Worm (Caenorhabditis elegans): ENCODE measurements around the gene algn-2.

The algn-2 gene

DNA sequence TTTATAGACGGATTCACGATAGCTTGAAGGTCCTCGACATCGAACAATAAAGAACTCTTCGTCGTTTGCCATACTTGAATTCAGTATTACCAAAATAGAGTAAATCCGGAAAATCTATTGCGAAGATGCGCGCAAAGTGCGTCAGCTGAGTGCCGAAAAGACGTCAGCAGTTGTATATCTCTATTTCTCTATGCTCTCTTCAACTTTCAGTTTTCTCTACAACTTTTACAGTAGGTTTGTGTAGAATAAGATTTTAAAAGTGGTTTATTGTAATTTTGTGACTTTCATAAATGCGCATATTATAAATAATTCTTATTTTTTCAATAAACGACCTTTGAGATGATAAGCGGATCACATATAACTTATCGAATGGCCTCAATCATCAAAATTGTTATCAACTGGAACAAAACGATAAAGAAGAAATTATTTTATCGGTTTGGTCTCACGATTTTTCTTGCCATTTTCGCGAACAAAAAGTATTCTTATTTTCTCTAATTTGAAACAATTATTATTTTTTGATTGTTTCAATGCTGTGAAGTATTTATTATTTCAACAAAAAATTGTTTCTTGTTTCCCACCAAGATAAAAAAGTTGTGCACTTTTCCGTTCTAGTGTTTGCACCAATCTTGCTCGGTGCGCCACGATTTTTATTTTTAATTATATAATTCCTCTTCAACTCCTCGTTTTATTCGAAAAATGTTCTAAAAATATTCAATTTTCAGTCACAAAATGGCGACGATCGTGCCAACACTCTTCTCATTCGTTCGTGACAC, 1.6 kb upstream of the algn-2 start, which contains the start of the genes agt-2 and F09E5.3 (continued):
- TF ChIP-seq daf-16 (GFP tag; optimal IDR thresholded peaks at IDR 0.05) (peak in 1 of 2 experiments; percentile 19), daf-16 (tag; optimal IDR thresholded peaks at IDR 0.05) (peak; percentile 19), ztf-7 (tag; optimal IDR thresholded peaks at IDR 0.05) (peak; percentile 47), saeg-2 (GFP tag; IDR thresholded peaks at IDR 0.05) (no peak), zip-2 (tag; optimal IDR thresholded peaks at IDR 0.05) (peak; percentile 48), hmg-1.1 (GFP tag; IDR thresholded peaks at IDR 0.05) (peak; percentile 73; the same call in 1 of the 2 replicates), nhr-25 (tag; optimal IDR thresholded peaks at IDR 0.05; ENCODE audit: borderline replicate concordance, insufficient read depth) (peak; percentile 73), nhr-77 (tag; optimal IDR thresholded peaks at IDR 0.05) (peak; percentile 82), nhr-102 (tag; optimal IDR thresholded peaks at IDR 0.05) (peak; percentile 79), zfp-2 (tag; optimal IDR thresholded peaks at IDR 0.05) (peak; percentile 23), duxl-1 (tag; optimal IDR thresholded peaks at IDR 0.05; ENCODE audit: poor library complexity) (peak; percentile 58), T26A8.4 (GFP tag; IDR thresholded peaks at IDR 0.05) (peak; percentile 90), Y5F2A.4 (GFP tag; optimal IDR thresholded peaks at IDR 0.05) (peak; percentile 9), rbr-2 (tag; optimal IDR thresholded peaks at IDR 0.05) (peak; percentile 89), F10B5.3 (tag; optimal IDR thresholded peaks at IDR 0.05) (peak; percentile 65), nhr-6 (tag; optimal IDR thresholded peaks at IDR 0.05) (peak; percentile 58), ces-1 (GFP tag; optimal IDR thresholded peaks at IDR 0.05) (peak; percentile 32), madf-9 (GFP tag; conservative IDR thresholded peaks at IDR 0.05) (0 out of 2 replicates have a peak, but pooled peaks have one; percentile 17), mdl-1 (tag; optimal IDR thresholded peaks at IDR 0.05) (peak in 1 of 2 experiments; percentile 42), daf-19 (GFP tag; conservative IDR thresholded peaks at IDR 0.05) (peak; percentile 79; the same call in 1 of the 2 replicates), tag-97 (GFP tag; IDR thresholded peaks at IDR 0.05) (no peak), nhr-41 (GFP tag; IDR thresholded peaks at IDR 0.05) (no peak)

DNA sequence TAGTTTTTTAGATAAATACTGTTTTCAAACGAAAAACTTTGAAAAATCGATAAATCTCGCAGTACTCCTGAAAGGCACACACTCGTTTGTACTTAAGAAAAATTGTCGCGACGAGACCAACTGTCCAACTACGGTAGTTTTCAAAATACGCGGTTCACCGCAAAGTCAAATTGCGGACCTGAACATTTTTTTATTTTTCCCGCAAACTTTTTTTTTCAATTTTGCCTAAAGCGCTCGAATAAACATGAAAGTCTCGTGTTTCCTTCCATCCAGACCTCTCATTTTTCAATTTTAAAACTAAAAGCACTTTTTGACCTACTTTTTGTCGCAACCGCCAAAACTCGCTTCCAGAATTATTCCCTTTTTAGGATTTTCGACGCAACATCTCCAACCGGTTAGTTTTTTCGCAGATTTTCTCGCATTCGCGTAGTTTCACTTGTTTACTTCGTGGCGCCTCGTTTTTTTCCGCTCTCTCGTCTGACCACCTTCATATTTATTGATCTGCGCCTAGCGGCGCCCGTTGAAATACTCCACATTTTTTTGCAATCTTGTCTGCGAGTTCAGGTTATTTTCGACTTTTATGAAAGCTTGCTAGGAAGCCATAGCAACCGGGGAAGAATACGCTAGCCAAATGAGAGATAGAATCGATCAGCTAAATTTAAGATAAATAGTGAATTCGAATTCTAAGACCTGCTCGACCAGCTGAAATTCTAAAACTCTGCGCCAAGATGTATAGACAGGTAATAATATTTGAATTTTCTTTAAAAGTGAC, 2.6 kb downstream of the algn-2 start, which contains the start of gene prdx-2:
TSS of gene prdx-2 (plus strand) at position 729 of the 772 bp plus-strand sequence.
- TF ChIP-seq mdl-1 (tag; optimal IDR thresholded peaks at IDR 0.05) (no peak), lin-13 (GFP tag; optimal IDR thresholded peaks at IDR 0.05) (no peak), nhr-10 (tag; optimal IDR thresholded peaks at IDR 0.05) (no peak), duxl-1 (tag; optimal IDR thresholded peaks at IDR 0.05; ENCODE audit: poor library complexity) (no peak), lin-39 (tag; optimal IDR thresholded peaks at IDR 0.05) (no peak), ceh-20 (GFP tag; IDR thresholded peaks at IDR 0.05) (no peak), daf-12 (tag; optimal IDR thresholded peaks at IDR 0.05) (no peak), lsy-2 (tag; optimal IDR thresholded peaks at IDR 0.05) (peak in 1 of 2 experiments; percentile 45), nhr-11 (tag; optimal IDR thresholded peaks at IDR 0.05) (no peak), daf-16 (GFP tag; optimal IDR thresholded peaks at IDR 0.05) (no peak), daf-16 (tag; optimal IDR thresholded peaks at IDR 0.05) (peak; percentile 32), nhr-6 (tag; optimal IDR thresholded peaks at IDR 0.05) (no peak), dmd-6 (GFP tag; IDR thresholded peaks at IDR 0.05) (no peak), fkh-10 (GFP tag; optimal IDR thresholded peaks at IDR 0.05) (no peak), egl-43 (GFP tag; IDR thresholded peaks at IDR 0.05) (no peak), php-3 (GFP tag; IDR thresholded peaks at IDR 0.05) (no peak), lin-38 (GFP tag; IDR thresholded peaks at IDR 0.05) (peak; percentile 58; the same call in 1 of the 2 replicates), sdz-12 (GFP tag; optimal IDR thresholded peaks at IDR 0.05) (no peak), Y75B8A.6 (GFP tag; IDR thresholded peaks at IDR 0.05) (no peak), dmd-9 (GFP tag; IDR thresholded peaks at IDR 0.05) (no peak), snpc-4 (tag; optimal IDR thresholded peaks at IDR 0.05) (no peak), F49E8.2 (tag; optimal IDR thresholded peaks at IDR 0.05; ENCODE audit: borderline replicate concordance) (peak; percentile 18), unc-130 (GFP tag; optimal IDR thresholded peaks at IDR 0.05) (peak; percentile 56), Y48G9A.11 (GFP tag; IDR thresholded peaks at IDR 0.05) (peak; percentile 58; the same call in 1 of the 2 replicates), hmg-1.1 (GFP tag; IDR thresholded peaks at IDR 0.05) (0 out of 2 replicates have a peak, but pooled peaks have one; percentile 30), aha-1 (tag) (peak; percentile 22), nhr-77 (tag; optimal IDR thresholded peaks at IDR 0.05) (no peak), mdt-29 (GFP tag; IDR thresholded peaks at IDR 0.05) (no peak), unc-62 (GFP tag; optimal IDR thresholded peaks at IDR 0.05 in 1 of 2) (peak in 1 of 2 experiments; percentile 98), unc-62 (tag; optimal IDR thresholded peaks at IDR 0.05) (no peak), pha-4 (GFP tag; IDR thresholded peaks at IDR 0.05) (no peak), pha-4 (tag; optimal IDR thresholded peaks at IDR 0.05) (no peak)
